Fruit fly (Drosophila melanogaster) whole organism, pupa: ENCODE data around the gene alt.

Experiments used
- CG10348 ChIP-seq: fragments of 200-800 bp; sonication (Bioruptor generic); IDR thresholded peaks from 2 replicates; pipeline ENCODE4 v1.3.6; 2022; ENCODE audit warnings: missing biosample characterization, missing genetic modification characterization
- CG17806 ChIP-seq: fragments of 200-800 bp; sonication (Bioruptor generic); optimal IDR thresholded peaks from 2 replicates; lab custom pipeline; 2018; ENCODE audit warnings: missing biosample characterization, mild to moderate bottlenecking, missing genetic modification characterization, moderate library complexity
- CG34367 ChIP-seq: fragments of 200-800 bp; sonication (Bioruptor generic); optimal IDR thresholded peaks from 2 replicates; lab custom pipeline; 2018; ENCODE audit warnings: missing biosample characterization, mild to moderate bottlenecking, missing genetic modification characterization
- CG9948 ChIP-seq: fragments of 200-800 bp; sonication (Bioruptor generic); optimal IDR thresholded peaks from 2 replicates; lab custom pipeline; 2018; ENCODE audit warnings: missing biosample characterization, mild to moderate bottlenecking, missing genetic modification characterization, moderate library complexity
- EcR ChIP-seq: fragments of 200-800 bp; sonication (Bioruptor generic); optimal IDR thresholded peaks from 3 replicates; lab custom pipeline; 2019; ENCODE audit warnings: missing biosample characterization, missing genetic modification characterization, mild to moderate bottlenecking, moderate library complexity, missing genetic modification reagents
- gl ChIP-seq: fragments of 200-800 bp; sonication (Bioruptor generic); optimal IDR thresholded peaks from 2 replicates; lab custom pipeline; 2018; ENCODE audit warnings: missing biosample characterization, mild to moderate bottlenecking, missing genetic modification characterization

- TF ChIP-seq CG10348 (GFP tag; lab: Robert Waterston, UW) = no peak
- no peak for TF ChIP-seq CG17806 (tag; lab: Kevin White, UChicago)
- no peak for TF ChIP-seq CG9948 (tag; lab: Kevin White, UChicago)
- TF ChIP-seq EcR = no peak
- no peak for TF ChIP-seq gl
- TF ChIP-seq CG34367 (tag; lab: Kevin White, UChicago) = no peak
These were observed 14.3 kb downstream of the alt start for dm6 chr3R:17667987-17668386.
